Worm (Caenorhabditis elegans): ENCODE measurements around the gene subs-4.
A peak's percentile ranks its signal among the peaks of the same experiment; 100 is the strongest.

The subs-4 gene

DNA sequence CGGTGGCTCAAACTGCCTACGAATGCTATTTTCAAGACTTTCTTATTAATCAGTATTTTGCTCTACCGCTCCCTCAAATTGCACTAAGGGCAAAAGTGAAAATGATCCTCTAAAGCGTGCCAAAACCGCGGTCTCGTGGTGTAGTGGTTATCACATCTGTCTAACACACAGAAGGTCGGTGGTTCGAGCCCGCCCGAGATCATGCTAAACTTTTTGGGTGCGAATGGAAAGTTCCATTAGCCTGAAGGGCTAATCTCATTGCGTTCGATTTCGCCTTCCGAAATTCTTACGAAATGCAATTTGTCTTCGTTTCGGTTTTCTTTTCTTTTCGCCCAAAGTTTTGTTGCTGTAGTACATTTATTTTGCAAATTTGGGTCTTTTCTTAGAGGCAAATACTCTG, 28.5 kb upstream of the subs-4 start (continued):
- TF ChIP-seq snpc-3.4 (tag; optimal IDR thresholded peaks at IDR 0.05) (peak; percentile 33), die-1 (tag; optimal IDR thresholded peaks at IDR 0.05) (peak; percentile 21), him-1 (tag; optimal IDR thresholded peaks at IDR 0.05) (no peak), snpc-1.3 (tag; optimal IDR thresholded peaks at IDR 0.05; ENCODE audit: insufficient read depth) (peak; percentile 19), attf-5 (GFP tag; optimal IDR thresholded peaks at IDR 0.05) (peak; percentile 3), unc-62 (GFP tag; optimal IDR thresholded peaks at IDR 0.05) (no peak), nhr-90 (tag; optimal IDR thresholded peaks at IDR 0.05) (peak; percentile 15), tlf-1 (GFP tag; optimal IDR thresholded peaks at IDR 0.05) (no peak), egl-44 (GFP tag; IDR thresholded peaks at IDR 0.05) (0 out of 2 replicates have a peak, but pooled peaks have one; percentile 16), repo-1 (tag; optimal IDR thresholded peaks at IDR 0.05) (no peak), lsl-1 (GFP tag; optimal IDR thresholded peaks at IDR 0.05) (peak; percentile 17), mcd-1 (GFP tag; IDR thresholded peaks at IDR 0.05) (0 out of 2 replicates have a peak, but pooled peaks have one; percentile 20), snpc-1.1 (tag; optimal IDR thresholded peaks at IDR 0.05; ENCODE audit: insufficient read depth) (peak; percentile 48), ekl-4 (GFP tag; IDR thresholded peaks at IDR 0.05) (no peak), Y53F4B.3 (GFP tag; IDR thresholded peaks at IDR 0.05) (no peak), hmg-1.2 (GFP tag; IDR thresholded peaks at IDR 0.05) (peak; percentile 41; the same call in 1 of the 2 replicates)

DNA sequence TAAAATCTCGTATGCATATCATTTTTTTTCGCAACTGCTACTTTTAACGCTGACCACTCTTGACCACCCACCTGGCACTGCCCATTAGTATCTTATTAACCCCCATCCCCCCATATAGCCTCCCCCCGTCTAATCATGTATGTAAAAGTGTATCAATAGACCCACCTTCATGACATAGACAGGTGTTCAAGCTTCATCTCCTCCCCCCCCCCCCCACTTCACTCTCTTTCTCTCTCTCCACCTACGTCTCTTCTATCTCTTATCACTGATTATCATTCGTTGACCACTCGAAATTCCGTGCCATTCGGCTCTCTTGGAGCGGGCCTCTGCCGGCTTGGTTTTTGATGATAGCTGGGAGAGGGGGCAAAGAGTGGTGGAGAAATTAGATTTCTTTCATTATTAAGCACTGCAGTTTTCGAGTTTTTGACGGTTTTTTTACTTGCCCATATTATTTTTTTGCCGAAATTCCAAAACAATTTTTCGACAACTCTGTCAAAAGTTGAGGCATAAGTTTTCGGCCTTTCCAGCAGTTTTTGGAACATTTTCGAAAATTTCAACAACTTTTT, 26.2 kb upstream of the subs-4 start:
- TF ChIP-seq attf-3 (GFP tag; conservative IDR thresholded peaks at IDR 0.05) (no peak), akir-1 (GFP tag; optimal IDR thresholded peaks at IDR 0.05) (no peak), ceh-40 (GFP tag; IDR thresholded peaks at IDR 0.05) (no peak), zfh-2 (GFP tag; conservative IDR thresholded peaks at IDR 0.05) (0 out of 2 replicates have a peak, but pooled peaks have one; percentile 6), unc-130 (GFP tag; optimal IDR thresholded peaks at IDR 0.05) (no peak), lsl-1 (GFP tag; optimal IDR thresholded peaks at IDR 0.05) (no peak), rec-8 (tag; optimal IDR thresholded peaks at IDR 0.05) (no peak)

DNA sequence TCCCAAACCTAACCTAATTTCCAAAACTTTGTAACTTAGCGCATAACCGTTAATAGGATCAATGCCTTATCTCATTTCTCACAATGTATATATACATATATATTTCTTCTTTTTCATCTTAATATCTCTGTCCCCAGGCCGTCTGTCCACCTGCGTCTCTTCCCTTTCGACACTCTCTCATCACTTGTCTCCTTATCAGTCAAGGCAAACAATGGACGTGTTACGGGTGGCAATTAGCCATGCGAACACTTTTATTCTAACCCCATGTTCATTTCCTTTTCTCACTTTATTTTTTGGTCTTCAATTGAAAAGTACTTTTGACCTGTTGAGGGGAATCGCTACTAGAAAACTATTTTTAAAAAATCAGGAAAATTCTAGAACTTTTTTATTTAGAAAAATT, 24.6 kb upstream of the subs-4 start:
- TF ChIP-seq ceh-79 (tag; optimal IDR thresholded peaks at IDR 0.05) (no peak), ekl-4 (GFP tag; IDR thresholded peaks at IDR 0.05) (no peak), nhr-80 (tag; optimal IDR thresholded peaks at IDR 0.05) (peak; percentile 27), K11D2.4 (GFP tag; IDR thresholded peaks at IDR 0.05) (no peak), ceh-91 (GFP tag; IDR thresholded peaks at IDR 0.05) (no peak), F22D6.2 (tag; optimal IDR thresholded peaks at IDR 0.05) (no peak), attf-3 (GFP tag; conservative IDR thresholded peaks at IDR 0.05) (no peak), lag-1 (GFP tag; IDR thresholded peaks at IDR 0.05) (no peak), akir-1 (GFP tag; optimal IDR thresholded peaks at IDR 0.05) (no peak), snpc-3.4 (tag; optimal IDR thresholded peaks at IDR 0.05) (no peak), hmg-1.2 (GFP tag; IDR thresholded peaks at IDR 0.05) (peak; percentile 71; the same call in 1 of the 2 replicates), Y56A3A.18 (GFP tag; IDR thresholded peaks at IDR 0.05) (no peak), ztf-26 (tag; optimal IDR thresholded peaks at IDR 0.05) (no peak), xnd-1 (tag; optimal IDR thresholded peaks at IDR 0.05) (no peak), him-1 (tag; optimal IDR thresholded peaks at IDR 0.05) (no peak), hlh-12 (tag; optimal IDR thresholded peaks at IDR 0.05) (no peak)

DNA sequence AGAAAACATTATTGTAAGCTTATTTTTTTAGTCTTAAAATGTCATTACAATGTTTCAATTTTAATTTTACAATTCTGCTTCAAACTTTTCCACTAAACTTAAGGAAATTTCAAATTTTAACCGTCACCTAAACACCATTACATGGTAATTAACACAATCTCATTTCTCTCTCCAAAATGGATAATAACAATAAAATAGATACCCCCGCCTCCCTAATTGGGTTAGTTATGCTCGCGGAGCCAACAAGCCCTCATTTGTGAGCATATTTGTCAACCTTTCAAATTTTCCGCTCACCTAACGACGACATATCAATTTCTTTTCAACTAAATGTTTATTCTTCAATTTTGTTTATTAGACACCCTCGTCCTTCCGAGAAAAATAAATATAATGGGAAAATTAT, 23.7 kb upstream of the subs-4 start:
- no peak for TF ChIP-seq repo-1 (tag; optimal IDR thresholded peaks at IDR 0.05)
- TF ChIP-seq B0035.1 (tag; optimal IDR thresholded peaks at IDR 0.05): no peak
- TF ChIP-seq ets-4 (GFP tag; optimal IDR thresholded peaks at IDR 0.05): no peak
- no peak for TF ChIP-seq sdz-38 (tag; optimal IDR thresholded peaks at IDR 0.05)
- TF ChIP-seq ceh-91 (GFP tag; IDR thresholded peaks at IDR 0.05): no peak
- no peak for TF ChIP-seq tlf-1 (GFP tag; optimal IDR thresholded peaks at IDR 0.05)
- no peak for TF ChIP-seq nhr-179 (tag; optimal IDR thresholded peaks at IDR 0.05)
- TF ChIP-seq let-526 (GFP tag; IDR thresholded peaks at IDR 0.05): no peak
